Fruit fly (Drosophila melanogaster) whole organism, embryonic: ENCODE results near the gene Trs20.

ENCODE experiments used
- Asciz ChIP-seq: fragments of 200-800 bp; sonication (Bioruptor generic); optimal IDR thresholded peaks from 2 replicates; lab custom pipeline; 2017; ENCODE audit warnings: missing biosample characterization, mild to moderate bottlenecking, missing genetic modification characterization, missing genetic modification reagents
- C15 ChIP-seq: fragments of 200-800 bp; sonication (Bioruptor generic); IDR thresholded peaks from 3 replicates; pipeline ENCODE4 v1.3.6; 2022; ENCODE audit warnings: missing biosample characterization, missing genetic modification characterization
- CG10366 ChIP-seq: fragments of 200-800 bp; sonication (Bioruptor generic); IDR thresholded peaks from 2 replicates; pipeline ENCODE4 v1.3.6; 2022; ENCODE audit warnings: missing biosample characterization, missing genetic modification characterization
- CG10565 ChIP-seq: fragments of 200-800 bp; sonication (Bioruptor generic); optimal IDR thresholded peaks from 3 replicates; lab custom pipeline; 2016; ENCODE audit warnings: missing biosample characterization, mild to moderate bottlenecking, missing genetic modification characterization
- CG10979 ChIP-seq: fragments of 200-800 bp; sonication (Bioruptor generic); optimal IDR thresholded peaks from 2 replicates; lab custom pipeline; 2018; ENCODE audit warnings: missing biosample characterization, mild to moderate bottlenecking, missing genetic modification characterization, moderate library complexity
- CG11398 ChIP-seq: fragments of 200-800 bp; sonication (Bioruptor generic); optimal IDR thresholded peaks from 2 replicates; lab custom pipeline; 2016; ENCODE audit warnings: missing biosample characterization, missing genetic modification characterization
- CG11695 ChIP-seq: fragments of 200-800 bp; sonication (Bioruptor generic); IDR thresholded peaks from 3 replicates; pipeline ENCODE4 v1.3.6; 2022; ENCODE audit warnings: missing biosample characterization, missing genetic modification characterization
- CG12236 ChIP-seq: fragments of 200-800 bp; sonication (Bioruptor generic); optimal IDR thresholded peaks from 2 replicates; lab custom pipeline; 2016; ENCODE audit warnings: missing biosample characterization, missing genetic modification characterization
- CG12769 ChIP-seq: fragments of 200-800 bp; sonication (Bioruptor generic); optimal IDR thresholded peaks from 2 replicates; lab custom pipeline; 2019; ENCODE audit warnings: missing biosample characterization, mild to moderate bottlenecking, missing genetic modification characterization, moderate library complexity
- CG14441 ChIP-seq: fragments of 200-800 bp; sonication (Bioruptor generic); IDR thresholded peaks from 2 replicates; pipeline ENCODE4 v1.3.6; 2022; ENCODE audit warnings: missing biosample characterization, missing genetic modification characterization
- CG17359 ChIP-seq: fragments of 200-800 bp; sonication (Bioruptor generic); optimal IDR thresholded peaks from 3 replicates; lab custom pipeline; 2018; ENCODE audit warnings: missing biosample characterization, mild to moderate bottlenecking, missing genetic modification characterization, moderate library complexity
- CG17568 ChIP-seq: fragments of 200-800 bp; sonication (Bioruptor generic); optimal IDR thresholded peaks from 2 replicates; lab custom pipeline; 2018; ENCODE audit warnings: missing biosample characterization, mild to moderate bottlenecking, missing genetic modification characterization, moderate library complexity
- CG2129 ChIP-seq: fragments of 200-800 bp; sonication (Bioruptor generic); IDR thresholded peaks from 2 replicates; pipeline ENCODE4 v1.3.6; 2022; ENCODE audit warnings: missing biosample characterization, missing genetic modification characterization; ENCODE audit not compliant: partially characterized antibody
- CG31388 ChIP-seq: fragments of 200-800 bp; sonication (Bioruptor generic); optimal IDR thresholded peaks from 2 replicates; lab custom pipeline; 2016; ENCODE audit warnings: missing biosample characterization, missing genetic modification characterization
- CG34376 ChIP-seq: fragments of 200-800 bp; sonication (Bioruptor generic); optimal IDR thresholded peaks from 2 replicates; lab custom pipeline; 2018; ENCODE audit warnings: missing biosample characterization, mild to moderate bottlenecking, missing genetic modification characterization
- CG3726 ChIP-seq: fragments of 200-800 bp; sonication (Bioruptor generic); IDR thresholded peaks from 3 replicates; pipeline ENCODE4, ENCODE4 v1.3.6; 2022; ENCODE audit warnings: missing biosample characterization, missing genetic modification characterization
- CG6254 ChIP-seq: fragments of 200-800 bp; sonication (Bioruptor generic); optimal IDR thresholded peaks from 3 replicates; lab custom pipeline; 2017; ENCODE audit warnings: mild to moderate bottlenecking, missing biosample characterization, missing genetic modification reagents, missing genetic modification characterization
- CG9215 ChIP-seq: fragments of 200-800 bp; sonication (Bioruptor generic); IDR thresholded peaks from 2 replicates; pipeline ENCODE4 v1.3.6; 2022; ENCODE audit warnings: missing biosample characterization, missing genetic modification characterization
- CG9932 ChIP-seq: fragments of 200-800 bp; sonication (Bioruptor generic); IDR thresholded peaks from 2 replicates; pipeline ENCODE4 v1.3.6; 2022; ENCODE audit warnings: missing biosample characterization, missing genetic modification characterization
- D ChIP-seq, 2 experiments: fragments of 200-800 bp in 1 of 2; fragments of >200 bp in 1 of 2; sonication (Bioruptor generic) in 1 of 2; optimal IDR thresholded peaks; 2 replicates in 1 of 2; 3 replicates in 1 of 2; lab custom pipeline; 2017; ENCODE audit warnings: mild to moderate bottlenecking in 1 of 2, missing biosample characterization in 1 of 2, missing genetic modification characterization in 1 of 2, missing genetic modification reagents in 1 of 2
- Deaf1 ChIP-seq: fragments of 200-800 bp; optimal IDR thresholded peaks from 3 replicates; lab custom pipeline; 2019; ENCODE audit warnings: missing biosample characterization, mild to moderate bottlenecking, missing genetic modification characterization, moderate library complexity
- Drgx ChIP-seq: fragments of 200-800 bp; sonication (Bioruptor generic); IDR thresholded peaks from 2 replicates; pipeline ENCODE4 v1.3.6; 2022; ENCODE audit warnings: missing biosample characterization, missing genetic modification characterization
- Gsc ChIP-seq: fragments of 200-800 bp; sonication (Bioruptor generic); IDR thresholded peaks from 2 replicates; pipeline ENCODE4 v1.3.6; 2022; ENCODE audit warnings: missing biosample characterization, missing genetic modification characterization
- Hand ChIP-seq: fragments of 200-800 bp; sonication (Bioruptor generic); optimal IDR thresholded peaks from 2 replicates; lab custom pipeline; 2017; ENCODE audit warnings: mild to moderate bottlenecking, missing biosample characterization, missing genetic modification reagents, missing genetic modification characterization
- HmgZ ChIP-seq: fragments of 200-800 bp; sonication (Bioruptor generic); optimal IDR thresholded peaks from 2 replicates; lab custom pipeline; 2018; ENCODE audit warnings: missing biosample characterization, mild to moderate bottlenecking, missing genetic modification characterization
- MTF-1 ChIP-seq: fragments of 200-800 bp; sonication (Bioruptor generic); optimal IDR thresholded peaks from 2 replicates; lab custom pipeline; 2018; ENCODE audit warnings: missing biosample characterization, mild to moderate bottlenecking, missing genetic modification characterization, borderline replicate concordance
- Max ChIP-seq: fragments of 200-800 bp; sonication (Bioruptor generic); optimal IDR thresholded peaks from 2 replicates; lab custom pipeline; 2016; ENCODE audit warnings: missing biosample characterization, mild to moderate bottlenecking, missing genetic modification characterization
- Side ChIP-seq: fragments of 200-800 bp; sonication (Bioruptor generic); optimal IDR thresholded peaks from 2 replicates; lab custom pipeline; 2016; ENCODE audit warnings: missing biosample characterization, missing genetic modification characterization
- ac ChIP-seq: fragments of 200-800 bp; sonication (Bioruptor generic); optimal IDR thresholded peaks from 3 replicates; lab custom pipeline; 2017; ENCODE audit warnings: missing biosample characterization, mild to moderate bottlenecking, missing genetic modification characterization
- br ChIP-seq: fragments of >200 bp; optimal IDR thresholded peaks from 2 replicates; lab custom pipeline; 2017
- bsh ChIP-seq, 2 experiments: fragments of 200-800 bp; sonication (Bioruptor generic); optimal IDR thresholded peaks; 2 replicates each; lab custom pipeline; 2017 to 2018; ENCODE audit warnings: mild to moderate bottlenecking in 2 of 2, missing biosample characterization in 2 of 2, missing genetic modification characterization in 2 of 2, moderate library complexity in 1 of 2
- cas ChIP-seq: fragments of 200-800 bp; sonication (Bioruptor generic); IDR thresholded peaks from 2 replicates; pipeline ENCODE4 v1.3.6; 2022; ENCODE audit warnings: missing biosample characterization, missing genetic modification characterization
- cg ChIP-seq: fragments of 200-800 bp; sonication (Bioruptor generic); optimal IDR thresholded peaks from 3 replicates; lab custom pipeline; 2019; ENCODE audit warnings: missing biosample characterization, mild to moderate bottlenecking, missing genetic modification characterization, moderate library complexity
- ci ChIP-seq: fragments of 200-800 bp; sonication (Bioruptor generic); IDR thresholded peaks from 3 replicates; pipeline ENCODE4 v1.3.6; 2022; ENCODE audit warnings: missing biosample characterization, missing genetic modification characterization
- crol ChIP-seq: fragments of 200-800 bp; sonication (Bioruptor generic); IDR thresholded peaks from 2 replicates; pipeline ENCODE4 v1.3.6; 2022; ENCODE audit warnings: missing biosample characterization, missing genetic modification characterization
- dati ChIP-seq: fragments of 200-800 bp; sonication (Bioruptor generic); IDR thresholded peaks from 2 replicates; pipeline ENCODE4 v1.3.6; 2022; ENCODE audit warnings: missing biosample characterization, missing genetic modification characterization
- dimm ChIP-seq: fragments of 200-800 bp; sonication (Bioruptor generic); IDR thresholded peaks from 2 replicates; pipeline ENCODE4 v1.3.6; 2022; ENCODE audit warnings: missing biosample characterization, missing genetic modification characterization
- dmrt11E ChIP-seq: fragments of 200-800 bp; sonication (Bioruptor generic); optimal IDR thresholded peaks from 3 replicates; lab custom pipeline; 2018; ENCODE audit warnings: missing biosample characterization, mild to moderate bottlenecking, missing genetic modification characterization, moderate library complexity
- gsb-n ChIP-seq: fragments of 200-800 bp; sonication (Bioruptor generic); optimal IDR thresholded peaks from 3 replicates; lab custom pipeline; 2018; ENCODE audit warnings: missing biosample characterization, mild to moderate bottlenecking, missing genetic modification characterization
- ham ChIP-seq: fragments of 200-800 bp; sonication (Bioruptor generic); IDR thresholded peaks from 2 replicates; pipeline ENCODE4 v1.3.6; 2022; ENCODE audit warnings: missing biosample characterization, missing genetic modification characterization
- hbn ChIP-seq: fragments of 200-800 bp; sonication (Bioruptor generic); IDR thresholded peaks from 2 replicates; pipeline ENCODE4 v1.3.6; 2022; ENCODE audit warnings: missing biosample characterization, missing genetic modification characterization; ENCODE audit not compliant: partially characterized antibody
- hkb ChIP-seq, 2 experiments: fragments of 200-800 bp in 1 of 2; fragments of >200 bp in 1 of 2; sonication (Bioruptor generic) in 1 of 2; IDR thresholded peaks in 1 of 2; optimal IDR thresholded peaks in 1 of 2; 2 replicates each; pipeline versions ENCODE4 v1.3.6 to Lab custom; 2017 to 2022; ENCODE audit warnings: missing biosample characterization in 1 of 2, missing genetic modification characterization in 1 of 2
- maf-S ChIP-seq: fragments of 200-800 bp; sonication (Bioruptor generic); optimal IDR thresholded peaks from 2 replicates; lab custom pipeline; 2016; ENCODE audit warnings: missing biosample characterization, missing genetic modification characterization
- oc ChIP-seq: fragments of 200-800 bp; sonication (Bioruptor generic); optimal IDR thresholded peaks from 2 replicates; lab custom pipeline; 2018; ENCODE audit warnings: missing biosample characterization, mild to moderate bottlenecking, missing genetic modification characterization, moderate library complexity
- ro ChIP-seq: fragments of 200-800 bp; sonication (Bioruptor generic); IDR thresholded peaks from 2 replicates; pipeline ENCODE4 v1.3.6; 2022; ENCODE audit warnings: missing biosample characterization, missing genetic modification characterization
- scrt ChIP-seq: fragments of 200-800 bp; sonication (Bioruptor generic); optimal IDR thresholded peaks from 2 replicates; lab custom pipeline; 2018; ENCODE audit warnings: missing biosample characterization, mild to moderate bottlenecking, missing genetic modification characterization, moderate library complexity
- seq ChIP-seq: fragments of 200-800 bp; sonication (Bioruptor generic); IDR thresholded peaks from 2 replicates; pipeline ENCODE4 v1.3.6; 2022; ENCODE audit warnings: missing biosample characterization, missing genetic modification characterization
- trh ChIP-seq: fragments of 200-800 bp; sonication (Bioruptor generic); optimal IDR thresholded peaks from 2 replicates; lab custom pipeline; 2016; ENCODE audit warnings: missing biosample characterization, missing genetic modification characterization

Trs20 gene

dm6 chr3L:16161847-16162556 is 30.6 kb upstream of the Trs20 start (continued):
- TF ChIP-seq Hand: peak; percentile 87
- TF ChIP-seq br (lab: Kevin White, UChicago): no peak
- TF ChIP-seq maf-S: peak; percentile 31
- TF ChIP-seq ci (GFP tag; lab: Robert Waterston, UW): peak; percentile 58; the same call in 1 of the 3 replicates
- TF ChIP-seq seq (GFP tag; lab: Robert Waterston, UW): peak; percentile 70
- no peak for TF ChIP-seq CG2129 (GFP tag; lab: Robert Waterston, UW)
- TF ChIP-seq CG17359 (tag; lab: Kevin White, UChicago): peak; percentile 70
- TF ChIP-seq Gsc: no peak
- TF ChIP-seq gsb-n (tag; lab: Kevin White, UChicago): peak; percentile 27
- TF ChIP-seq hkb (optimal IDR thresholded peaks at IDR 0.05; lab: Kevin White, UChicago): no peak
- peak; percentile 58; the same call in 1 of the 2 replicates for TF ChIP-seq hkb (GFP tag; IDR thresholded peaks at IDR 0.05; lab: Robert Waterston, UW)
- TF ChIP-seq CG17568 (GFP tag; lab: Kevin White, UChicago): peak; percentile 62
- TF ChIP-seq ham (GFP tag; lab: Robert Waterston, UW): no peak
- TF ChIP-seq scrt: peak; percentile 71
- TF ChIP-seq CG31388 (GFP tag; lab: Kevin White, UChicago): no peak
- TF ChIP-seq CG34376 (GFP tag; lab: Kevin White, UChicago): peak; percentile 59
- peak; percentile 55 for TF ChIP-seq Asciz (GFP tag; lab: Kevin White, UChicago)
- TF ChIP-seq CG9932 (GFP tag; lab: Robert Waterston, UW): peak; percentile 70
- TF ChIP-seq CG9215 (GFP tag; lab: Robert Waterston, UW): peak; percentile 69
- peak; percentile 78 for TF ChIP-seq CG11695
- TF ChIP-seq CG3726 (GFP tag; lab: Robert Waterston, UW): no peak
- TF ChIP-seq crol (GFP tag; lab: Robert Waterston, UW): peak; percentile 84
- TF ChIP-seq CG14441: peak; percentile 36; the same call in 1 of the 2 replicates
- TF ChIP-seq CG10366 (GFP tag; lab: Robert Waterston, UW): no peak; the same call in 1 of the 2 replicates
- peak; percentile 33 for TF ChIP-seq oc (tag; lab: Kevin White, UChicago)
- TF ChIP-seq CG12236 (GFP tag; lab: Kevin White, UChicago): peak; percentile 52
- no peak for TF ChIP-seq dimm
- no peak for TF ChIP-seq cas (GFP tag; lab: Robert Waterston, UW)
- TF ChIP-seq dati: 0 out of 2 replicates have a peak, but pooled peaks have one; percentile 1
- TF ChIP-seq CG10979 (tag; lab: Kevin White, UChicago): peak; percentile 71
- no peak for TF ChIP-seq C15
- TF ChIP-seq CG12769 (tag; lab: Kevin White, UChicago): peak; percentile 19
- no peak for TF ChIP-seq hbn (GFP tag; lab: Robert Waterston, UW)
- TF ChIP-seq MTF-1: peak; percentile 41
- no peak for TF ChIP-seq ac (GFP tag; lab: Kevin White, UChicago)
- no peak for TF ChIP-seq trh (GFP tag; lab: Kevin White, UChicago)
- peak; percentile 82 for TF ChIP-seq cg (GFP tag; lab: Kevin White, UChicago)
- TF ChIP-seq CG10565 (GFP tag; lab: Kevin White, UChicago): no peak
- no peak for TF ChIP-seq ro (GFP tag; lab: Robert Waterston, UW)
- no peak for TF ChIP-seq D (optimal IDR thresholded peaks at IDR 0.05; lab: Kevin White, UChicago)
- TF ChIP-seq D (GFP tag; optimal IDR thresholded peaks at IDR 0.05; lab: Kevin White, UChicago): peak; percentile 57
- peak; percentile 75 to 78 for TF ChIP-seq bsh (GFP tag; optimal IDR thresholded peaks at IDR 0.05; lab: Kevin White, UChicago)
- peak; percentile 37 for TF ChIP-seq Deaf1 (tag; lab: Kevin White, UChicago)
- peak; percentile 69 for TF ChIP-seq Drgx
- peak; percentile 8 for TF ChIP-seq dmrt11E
- TF ChIP-seq Side: peak; percentile 43
- peak; percentile 66 for TF ChIP-seq CG6254 (GFP tag; lab: Kevin White, UChicago)
- peak; percentile 56 for TF ChIP-seq Max (GFP tag; lab: Kevin White, UChicago)
- TF ChIP-seq CG11398: peak; percentile 34
- TF ChIP-seq HmgZ (tag; lab: Kevin White, UChicago): peak; percentile 73
